Worm (Caenorhabditis elegans): ENCODE data around the gene F59E12.9.
"Not testable (repeated sequence)": the region's sequence is repeated elsewhere in the genome, so short reads cannot be mapped to it uniquely, and the experiment has no call there.

Gene F59E12.9

DNA sequence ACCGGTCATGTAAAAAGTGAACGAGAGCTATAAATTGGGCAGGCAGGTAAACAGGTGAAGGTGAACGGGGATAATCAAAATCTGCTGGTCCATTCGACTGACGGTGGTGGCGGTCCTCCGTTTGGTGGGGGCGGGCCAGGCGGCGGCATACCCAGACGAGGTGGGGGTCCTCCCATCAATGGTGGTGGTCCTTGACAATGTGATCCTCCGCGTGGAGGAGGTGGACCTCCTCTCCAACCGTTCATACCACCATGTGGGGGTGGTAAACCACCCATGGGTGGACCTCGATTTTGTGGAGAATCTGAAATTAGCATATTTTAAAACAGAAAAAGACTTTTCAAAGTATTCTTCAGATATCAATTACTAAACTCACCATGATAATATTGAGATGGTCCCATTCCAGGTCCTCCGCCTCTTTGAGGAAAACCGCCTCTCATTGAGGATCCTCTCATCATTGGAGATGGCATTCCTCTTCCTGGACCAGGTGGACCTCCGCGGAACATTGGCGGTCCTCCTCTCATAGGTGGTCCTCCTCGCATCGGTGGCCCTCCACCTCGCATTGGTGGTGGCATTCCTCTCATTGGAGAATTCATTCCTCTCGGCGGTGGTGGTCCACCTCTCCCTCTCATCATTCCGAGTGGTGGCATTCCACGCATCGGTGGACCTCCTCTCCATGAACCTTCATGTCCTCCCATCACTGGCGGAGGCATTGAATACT, 6.3 kb downstream of the F59E12.9 start:
- no peak for TF ChIP-seq sem-2 (GFP tag; optimal IDR thresholded peaks at IDR 0.05)
- TF ChIP-seq nhr-2 (tag; optimal IDR thresholded peaks at IDR 0.05), result no peak
- TF ChIP-seq nhr-76 (tag; optimal IDR thresholded peaks at IDR 0.05), result no peak
- no peak for TF ChIP-seq pha-4 (tag; optimal IDR thresholded peaks at IDR 0.05)
- TF ChIP-seq unc-120 (tag; optimal IDR thresholded peaks at IDR 0.05; ENCODE audit: poor library complexity, severe bottlenecking), result no peak
- no peak for TF ChIP-seq flh-1 (GFP tag; optimal IDR thresholded peaks at IDR 0.05)
- TF ChIP-seq ceh-83 (GFP tag; optimal IDR thresholded peaks at IDR 0.05), result no peak
- no peak for TF ChIP-seq tbx-8 (GFP tag; optimal IDR thresholded peaks at IDR 0.05)
- no peak for TF ChIP-seq drap-1 (GFP tag; optimal IDR thresholded peaks at IDR 0.05)

DNA sequence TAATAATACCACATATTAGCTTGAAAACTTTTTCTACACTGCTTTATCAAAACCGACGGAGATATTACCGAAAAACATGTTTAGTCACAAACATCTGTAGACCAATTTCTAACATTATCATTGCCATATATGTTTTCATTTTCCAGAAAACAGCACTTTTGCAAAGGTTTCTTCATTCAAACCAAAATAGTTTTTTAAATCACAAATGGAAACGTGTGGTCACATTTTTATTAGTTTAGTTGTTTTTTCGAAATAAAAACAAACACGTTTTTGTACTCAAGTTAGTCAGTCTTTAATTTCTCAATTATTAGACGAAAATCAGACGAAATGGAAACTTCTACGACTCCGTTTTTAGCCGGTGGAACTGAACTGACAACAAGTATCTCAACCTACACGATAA, 8.8 kb downstream of the F59E12.9 start, which contains the start of gene F59E12.3:
F59E12.3 (plus strand) TSS at position 301 of the 400 bp plus-strand sequence.
- TF ChIP-seq sptf-1 (tag; optimal IDR thresholded peaks at IDR 0.05) (no peak), cnd-1 (tag; optimal IDR thresholded peaks at IDR 0.05) (no peak), ceh-39 (tag; optimal IDR thresholded peaks at IDR 0.05) (no peak), nhr-12 (tag; optimal IDR thresholded peaks at IDR 0.05) (no peak), nhr-2 (tag; optimal IDR thresholded peaks at IDR 0.05) (no peak), ces-1 (GFP tag; optimal IDR thresholded peaks at IDR 0.05) (no peak), nhr-28 (tag; optimal IDR thresholded peaks at IDR 0.05) (no peak), mls-2 (tag; optimal IDR thresholded peaks at IDR 0.05) (no peak), elt-3 (tag; optimal IDR thresholded peaks at IDR 0.05) (no peak), elt-1 (tag; optimal IDR thresholded peaks at IDR 0.05; ENCODE audit: borderline replicate concordance, insufficient read depth) (no peak), nhr-237 (tag; optimal IDR thresholded peaks at IDR 0.05) (no peak), flh-1 (GFP tag; optimal IDR thresholded peaks at IDR 0.05) (no peak), nhr-76 (tag; optimal IDR thresholded peaks at IDR 0.05) (no peak), snpc-4 (tag; optimal IDR thresholded peaks at IDR 0.05) (no peak), ham-2 (GFP tag; optimal IDR thresholded peaks at IDR 0.05) (no peak), sem-2 (GFP tag; optimal IDR thresholded peaks at IDR 0.05) (no peak), ceh-83 (GFP tag; optimal IDR thresholded peaks at IDR 0.05) (no peak)

DNA sequence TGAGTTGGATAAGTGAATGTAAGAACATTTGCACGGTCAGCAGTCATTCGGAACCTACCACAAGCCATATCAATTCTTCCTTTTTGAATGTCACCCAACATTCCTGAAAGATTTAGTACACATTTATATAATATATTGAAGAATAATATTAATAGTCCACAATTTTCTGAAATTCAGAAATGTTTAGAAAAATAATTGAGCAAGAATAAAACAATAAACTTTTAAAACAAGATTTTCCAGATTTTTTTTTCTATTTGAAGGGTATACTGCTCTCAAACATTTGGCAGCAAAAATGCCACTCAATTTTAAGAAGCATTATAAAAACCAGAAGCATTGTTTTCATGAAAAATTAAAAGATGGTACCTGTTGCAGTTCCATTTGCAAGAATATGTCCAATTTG, 10.0 kb downstream of the F59E12.9 start, which contains the start of gene F59E12.8:
F59E12.8 (minus strand) TSS at position 101 of the 400 bp plus-strand sequence.
- TF ChIP-seq ces-1 (GFP tag; optimal IDR thresholded peaks at IDR 0.05), result no peak
- no peak for TF ChIP-seq hlh-1 (tag; optimal IDR thresholded peaks at IDR 0.05)
- no peak for TF ChIP-seq bed-3 (GFP tag; optimal IDR thresholded peaks at IDR 0.05)
- TF ChIP-seq ceh-39 (tag; optimal IDR thresholded peaks at IDR 0.05), result no peak
- no peak for TF ChIP-seq sptf-1 (tag; optimal IDR thresholded peaks at IDR 0.05)
- TF ChIP-seq lsy-2 (tag; optimal IDR thresholded peaks at IDR 0.05), result no peak
- TF ChIP-seq sem-2 (GFP tag; optimal IDR thresholded peaks at IDR 0.05), result no peak
- no peak for TF ChIP-seq ztf-11 (tag; optimal IDR thresholded peaks at IDR 0.05)
- no peak for TF ChIP-seq lin-32 (GFP tag; optimal IDR thresholded peaks at IDR 0.05)

DNA sequence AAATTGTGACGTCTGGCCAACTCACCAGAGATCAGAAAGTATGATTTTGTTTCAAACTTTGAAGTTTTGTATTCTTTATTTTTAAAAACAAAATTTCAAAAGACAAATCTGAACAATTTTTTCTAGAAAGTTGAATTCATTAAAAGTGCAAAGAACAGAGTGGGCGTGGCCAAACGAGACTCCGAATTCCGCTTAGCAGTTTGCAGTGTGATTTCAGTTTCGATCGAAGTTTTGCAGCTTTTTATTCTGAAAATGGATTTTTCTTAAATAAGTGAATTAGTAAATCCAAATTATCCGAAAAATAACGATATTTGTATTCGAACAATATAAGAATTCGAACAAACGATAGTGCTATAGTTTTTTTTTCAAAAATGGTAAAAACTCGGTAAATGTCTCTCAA, 13.4 kb downstream of the F59E12.9 start:
- TF ChIP-seq hlh-1 (tag; optimal IDR thresholded peaks at IDR 0.05) (no peak), lin-32 (GFP tag; optimal IDR thresholded peaks at IDR 0.05) (no peak), mls-2 (tag; optimal IDR thresholded peaks at IDR 0.05) (no peak), ceh-43 (GFP tag; optimal IDR thresholded peaks at IDR 0.05) (no peak), blmp-1 (tag; optimal IDR thresholded peaks at IDR 0.05) (no peak), unc-120 (tag; optimal IDR thresholded peaks at IDR 0.05; ENCODE audit: poor library complexity, severe bottlenecking) (no peak), cnd-1 (tag; optimal IDR thresholded peaks at IDR 0.05) (no peak), pha-4 (tag; optimal IDR thresholded peaks at IDR 0.05) (no peak)

DNA sequence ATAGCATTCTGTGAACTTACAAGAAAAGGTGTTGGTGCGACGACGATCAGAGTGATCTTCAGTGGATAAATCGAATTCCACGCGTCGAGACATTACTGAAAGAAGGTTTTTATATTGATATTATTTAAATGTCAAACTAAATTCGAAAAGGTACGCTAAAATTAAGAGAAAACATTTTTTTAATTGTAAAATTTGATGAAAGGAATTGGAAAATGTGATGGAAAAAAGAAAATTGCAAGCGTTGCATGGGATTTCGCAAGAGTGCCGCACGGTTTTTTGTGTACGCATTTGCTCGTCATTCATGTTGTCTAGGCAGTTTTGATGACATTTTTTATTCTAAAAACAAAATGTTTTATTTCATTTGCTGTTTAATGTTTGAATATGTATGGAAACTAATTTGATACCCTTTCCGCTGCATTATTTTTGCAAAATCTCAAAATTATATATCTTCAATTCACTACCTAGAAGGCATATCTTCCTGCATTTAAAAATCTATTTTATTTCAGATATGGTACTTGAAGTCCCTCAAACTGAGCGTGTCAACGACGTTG, 15.9 kb downstream of the F59E12.9 start, which contains the start of the genes F59E12.6 and npl-4.1:
F59E12.6 (minus strand) TSS at position 101 of the 551 bp plus-strand sequence.
npl-4.1 (plus strand) TSS at position 501 of the 551 bp plus-strand sequence.
- not testable (repeated sequence) for TF ChIP-seq snpc-4 (tag; optimal IDR thresholded peaks at IDR 0.05); unc-62 (GFP tag; optimal IDR thresholded peaks at IDR 0.05); tbx-8 (GFP tag; optimal IDR thresholded peaks at IDR 0.05)

Data from whole organism, mixed stage, embryonic.